Worm (Caenorhabditis elegans) whole organism, early embryonic: ENCODE results near the gene Y43F8B.10.

Experiments used
- B0310.2 ChIP-seq: sonication (generic microtip); optimal IDR thresholded peaks from 2 replicates; lab custom pipeline; 2016; ENCODE audit warnings: mild to moderate bottlenecking, missing genetic modification characterization, missing compliant biosample characterization
- aly-1 ChIP-seq: sonication (generic microtip); optimal IDR thresholded peaks from 2 replicates; lab custom pipeline; 2016; ENCODE audit warnings: missing genetic modification characterization, missing compliant biosample characterization
- ama-1 ChIP-seq: fragments of 150-350 bp; optimal IDR thresholded peaks from 2 replicates; lab custom pipeline; 2014
- ceh-13 ChIP-seq: fragments of 200-800 bp; sonication (Bioruptor generic); optimal IDR thresholded peaks from 2 replicates; lab custom pipeline; 2018; ENCODE audit warnings: mild to moderate bottlenecking, missing genetic modification characterization, missing compliant biosample characterization
- ceh-36 ChIP-seq: sonication (generic microtip); optimal IDR thresholded peaks from 2 replicates; lab custom pipeline; 2016; ENCODE audit warnings: missing genetic modification characterization, inconsistent platforms, missing compliant biosample characterization
- ets-7 ChIP-seq: sonication (generic microtip); optimal IDR thresholded peaks from 2 replicates; lab custom pipeline; 2016; ENCODE audit warnings: missing genotype, missing genetic modification characterization, missing compliant biosample characterization
- flt-1 ChIP-seq: fragments of 200-800 bp; sonication (Bioruptor generic); IDR thresholded peaks from 2 replicates; pipeline ENCODE4 v1.3.6; 2022; ENCODE audit warnings: missing genetic modification characterization, missing compliant biosample characterization
- hmg-4 ChIP-seq: fragments of 200-800 bp; sonication (Bioruptor generic); optimal IDR thresholded peaks from 2 replicates; lab custom pipeline; 2018; ENCODE audit warnings: mild to moderate bottlenecking, missing genetic modification characterization, missing compliant biosample characterization
- scrt-1 ChIP-seq: fragments of 200-800 bp; sonication (Bioruptor generic); IDR thresholded peaks from 2 replicates; pipeline ENCODE4 v1.3.6; 2022; ENCODE audit warnings: missing genetic modification characterization, missing compliant biosample characterization
- sea-1 ChIP-seq: fragments of 200-800 bp; sonication (Bioruptor generic); conservative IDR thresholded peaks from 2 replicates; pipeline ENCODE4 v1.3.6; 2022; ENCODE audit warnings: missing genetic modification characterization, missing compliant biosample characterization
- tbx-11 ChIP-seq: fragments of 200-800 bp; sonication (Bioruptor generic); IDR thresholded peaks from 2 replicates; pipeline ENCODE4 v1.3.6; 2022; ENCODE audit warnings: missing genetic modification characterization, missing compliant biosample characterization

ce11 chrV:19519511-19519934, 45.3 kb downstream of the Y43F8B.10 start:
- TF ChIP-seq scrt-1 = no peak
- TF ChIP-seq ama-1 (lab: Kevin White, UChicago) = peak; percentile 90
- no peak for TF ChIP-seq ceh-13
- TF ChIP-seq B0310.2 (tag; lab: Kevin White, UChicago) = no peak
- no peak for TF ChIP-seq aly-1 (tag; lab: Kevin White, UChicago)
- peak; percentile 77 for TF ChIP-seq sea-1 (GFP tag; lab: Robert Waterston, UW)
- no peak for TF ChIP-seq ceh-36
- TF ChIP-seq flt-1 (GFP tag; lab: Robert Waterston, UW) = no peak
- no peak for TF ChIP-seq hmg-4 (GFP tag; lab: Kevin White, UChicago)
- TF ChIP-seq tbx-11 (GFP tag; lab: Robert Waterston, UW) = no peak
- TF ChIP-seq ets-7 (tag; lab: Kevin White, UChicago) = no peak
